Worm (Caenorhabditis elegans) whole organism, L4 larva: ENCODE measurements around the gene F25E5.2.

Experiments used
- D1046.2 ChIP-seq: fragments of 200-800 bp; sonication (Bioruptor generic); IDR thresholded peaks from 2 replicates; pipeline ENCODE4 v1.3.6; 2022; ENCODE audit warnings: missing genetic modification characterization, missing compliant biosample characterization
- T20F7.1 ChIP-seq: fragments of 200-800 bp; sonication (Bioruptor generic); optimal IDR thresholded peaks from 2 replicates; lab custom pipeline; 2018; ENCODE audit warnings: mild to moderate bottlenecking, missing genetic modification characterization, missing compliant biosample characterization
- Y48G9A.11 ChIP-seq: fragments of 200-800 bp; sonication (Bioruptor generic); IDR thresholded peaks from 2 replicates; pipeline ENCODE4 v1.3.6; 2022; ENCODE audit warnings: missing genetic modification reagents, missing genetic modification characterization, missing compliant biosample characterization
- aha-1 ChIP-seq: fragments of 150-350 bp; peaks from one replicate; lab custom pipeline; 2014; ENCODE audit warnings: missing biosample characterization, missing genetic modification characterization
- aly-2 ChIP-seq: sonication (generic microtip); optimal IDR thresholded peaks from 2 replicates; lab custom pipeline; 2018; ENCODE audit warnings: missing biosample characterization, missing genetic modification characterization
- ceh-20 ChIP-seq: fragments of 200-800 bp; sonication (Bioruptor generic); IDR thresholded peaks from 2 replicates; pipeline ENCODE4 v1.3.6; 2022; ENCODE audit warnings: missing genetic modification reagents, missing genetic modification characterization, missing compliant biosample characterization
- ctbp-1 ChIP-seq: fragments of 200-800 bp; sonication (Bioruptor generic); IDR thresholded peaks from 2 replicates; pipeline ENCODE4 v1.3.6; 2022; ENCODE audit warnings: missing genetic modification reagents, missing genetic modification characterization, missing compliant biosample characterization
- dmd-6 ChIP-seq: fragments of 200-800 bp; sonication (Bioruptor generic); IDR thresholded peaks from 2 replicates; pipeline ENCODE4 v1.3.6; 2022; ENCODE audit warnings: missing genetic modification reagents, missing genetic modification characterization, missing compliant biosample characterization
- dmd-9 ChIP-seq: fragments of 200-800 bp; sonication (Bioruptor generic); IDR thresholded peaks from 2 replicates; pipeline ENCODE4 v1.3.6; 2022; ENCODE audit warnings: missing genetic modification reagents, missing genetic modification characterization, missing compliant biosample characterization
- duxl-1 ChIP-seq: sonication (generic microtip); optimal IDR thresholded peaks from 2 replicates; lab custom pipeline; 2016; ENCODE audit warnings: mild to moderate bottlenecking, missing genetic modification characterization, moderate library complexity, missing compliant biosample characterization; ENCODE audit not compliant: poor library complexity
- gei-8 ChIP-seq: fragments of 200-800 bp; sonication (Bioruptor generic); optimal IDR thresholded peaks from 2 replicates; lab custom pipeline; 2018; ENCODE audit warnings: mild to moderate bottlenecking, missing genetic modification characterization, missing compliant biosample characterization
- hif-1 ChIP-seq, 2 experiments: sonication (generic microtip); optimal IDR thresholded peaks; 2 replicates each; lab custom pipeline; 2016 to 2017; ENCODE audit warnings: missing compliant biosample characterization in 2 of 2, missing genetic modification characterization in 2 of 2, missing genetic modification reagents in 2 of 2, missing genotype in 2 of 2, mild to moderate bottlenecking in 1 of 2
- jun-1 ChIP-seq: fragments of 150-350 bp; optimal IDR thresholded peaks from 2 replicates; lab custom pipeline; 2014; ENCODE audit warnings: missing biosample characterization, missing genetic modification reagents, missing genetic modification characterization
- lim-7 ChIP-seq: fragments of 200-800 bp; sonication (Bioruptor generic); IDR thresholded peaks from 2 replicates; pipeline ENCODE4 v1.3.6; 2022; ENCODE audit warnings: missing genetic modification characterization, missing compliant biosample characterization
- lin-38 ChIP-seq: fragments of 200-800 bp; sonication (Bioruptor generic); IDR thresholded peaks from 2 replicates; pipeline ENCODE4 v1.3.6; 2022; ENCODE audit warnings: missing genetic modification reagents, missing genetic modification characterization, missing compliant biosample characterization
- lsy-2 ChIP-seq, 2 experiments: fragments of 150-350 bp in 1 of 2; sonication (generic microtip) in 1 of 2; optimal IDR thresholded peaks; 2 replicates each; lab custom pipeline; 2014 to 2017; ENCODE audit warnings: missing biosample characterization in 2 of 2, missing genetic modification characterization in 2 of 2
- madf-5 ChIP-seq, 2 experiments: fragments of 200-800 bp; sonication (Bioruptor generic); IDR thresholded peaks; 2 replicates each; pipeline ENCODE4 v1.3.6; 2022; ENCODE audit warnings: missing compliant biosample characterization in 2 of 2, missing genetic modification characterization in 2 of 2
- mdt-29 ChIP-seq: fragments of 200-800 bp; sonication (Bioruptor generic); IDR thresholded peaks from 2 replicates; pipeline ENCODE4 v1.3.6; 2022; ENCODE audit warnings: missing genetic modification reagents, missing genetic modification characterization, missing compliant biosample characterization
- mes-2 ChIP-seq: sonication (generic microtip); optimal IDR thresholded peaks from 2 replicates; lab custom pipeline; 2016; ENCODE audit warnings: missing genotype, mild to moderate bottlenecking, missing genetic modification characterization, missing compliant biosample characterization; ENCODE audit not compliant: poor library complexity, severe bottlenecking
- nhr-10 ChIP-seq: fragments of 150-350 bp; optimal IDR thresholded peaks from 2 replicates; lab custom pipeline; 2014; ENCODE audit warnings: missing biosample characterization, missing genetic modification characterization
- nhr-102 ChIP-seq: sonication (generic microtip); optimal IDR thresholded peaks from 2 replicates; lab custom pipeline; 2016; ENCODE audit warnings: mild to moderate bottlenecking, missing genetic modification characterization, moderate library complexity, missing compliant biosample characterization
- nhr-76 ChIP-seq: fragments of 150-350 bp; optimal IDR thresholded peaks from 2 replicates; lab custom pipeline; 2014; ENCODE audit warnings: missing biosample characterization, missing genetic modification characterization
- skn-1 ChIP-seq: fragments of 150-350 bp; optimal IDR thresholded peaks from 2 replicates; lab custom pipeline; 2014; ENCODE audit warnings: missing biosample characterization, missing genetic modification characterization
- unc-130 ChIP-seq: sonication (generic microtip); optimal IDR thresholded peaks from 2 replicates; lab custom pipeline; 2016; ENCODE audit warnings: missing genetic modification reagents, missing genetic modification characterization, missing compliant biosample characterization
- unc-39 ChIP-seq: sonication (generic microtip); optimal IDR thresholded peaks from 2 replicates; lab custom pipeline; 2017; ENCODE audit warnings: missing biosample characterization, missing genetic modification characterization
- unc-62 ChIP-seq, 3 experiments: fragments of 150-350 bp in 1 of 3; sonication (generic microtip); optimal IDR thresholded peaks in 2 of 3; peaks in 1 of 3; 1 replicate in 1 of 3; 2 replicates in 2 of 3; lab custom pipeline; 2014 to 2017; ENCODE audit warnings: missing biosample characterization in 3 of 3, missing genetic modification characterization in 3 of 3, missing genetic modification reagents in 3 of 3, missing genotype in 1 of 3
- zag-1 ChIP-seq: fragments of 150-350 bp; optimal IDR thresholded peaks from 2 replicates; lab custom pipeline; 2014; ENCODE audit warnings: missing biosample characterization, missing genetic modification characterization
- zfp-2 ChIP-seq: sonication (generic microtip); optimal IDR thresholded peaks from 2 replicates; lab custom pipeline; 2016; ENCODE audit warnings: mild to moderate bottlenecking, missing genetic modification characterization, missing compliant biosample characterization

F25E5.2 gene

DNA sequence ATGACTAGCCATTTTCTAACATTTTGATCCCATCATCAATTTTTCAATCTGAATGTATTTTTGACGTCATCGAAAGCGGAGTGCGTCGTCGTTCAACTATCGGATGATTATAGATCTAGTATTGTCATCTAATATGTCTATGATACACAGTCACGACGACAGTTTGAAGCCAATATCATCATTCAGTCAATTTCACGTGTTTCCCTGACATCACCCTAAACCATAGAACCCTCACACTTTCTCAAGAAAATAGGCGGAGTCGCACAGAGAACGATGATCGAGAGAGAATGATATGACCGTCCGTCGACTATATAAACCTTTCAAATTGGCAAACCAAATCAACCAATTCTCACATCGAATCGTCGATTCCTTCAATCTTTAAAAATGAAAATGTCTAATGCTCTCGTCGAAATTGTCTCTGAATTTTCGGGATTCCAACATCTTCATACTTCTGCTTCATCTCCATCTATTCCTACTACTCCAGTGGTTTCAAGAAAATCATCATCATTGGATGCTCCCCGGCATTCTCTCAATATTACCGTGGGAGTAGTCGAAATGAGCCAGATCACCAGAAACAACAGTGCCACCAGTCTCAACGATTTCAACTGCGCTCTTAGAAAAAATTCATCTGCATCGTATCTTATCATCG lies 39.2 kb upstream of the F25E5.2 start, which contains the start of gene F18E3.13 (continued):
- TF ChIP-seq lsy-2 (tag; optimal IDR thresholded peaks at IDR 0.05; lab: Kevin White, UChicago) (peak in 1 of 2 experiments; percentile 57), Y48G9A.11 (GFP tag; lab: Robert Waterston, UW) (no peak), lin-38 (GFP tag; lab: Robert Waterston, UW) (no peak), gei-8 (GFP tag; lab: Kevin White, UChicago) (peak; percentile 37)

DNA sequence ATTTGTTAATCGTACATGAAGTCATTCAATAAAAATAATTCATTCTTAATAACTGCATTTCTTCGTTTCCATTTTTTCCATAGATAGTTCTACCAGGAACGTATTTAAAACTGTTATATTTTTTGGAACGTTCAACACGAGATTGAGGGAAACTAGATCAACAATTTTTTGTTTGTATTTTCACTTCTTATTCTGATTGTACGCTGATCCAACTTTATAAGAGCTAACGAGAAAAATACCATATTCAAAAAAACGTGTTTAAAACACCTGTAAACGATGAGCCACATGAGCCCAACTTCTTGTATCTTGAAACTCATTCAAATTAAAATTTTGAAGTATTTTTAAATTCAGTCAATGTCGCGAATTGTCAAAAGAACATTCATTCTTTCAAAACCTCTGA lies 38.5 kb upstream of the F25E5.2 start:
- TF ChIP-seq unc-130 (no peak), T20F7.1 (GFP tag; lab: Kevin White, UChicago) (peak; percentile 14), aha-1 (tag; lab: Kevin White, UChicago) (peak; percentile 89), nhr-102 (peak; percentile 5)
- TF ChIP-seq, all 104 proteins: peak for 3

DNA sequence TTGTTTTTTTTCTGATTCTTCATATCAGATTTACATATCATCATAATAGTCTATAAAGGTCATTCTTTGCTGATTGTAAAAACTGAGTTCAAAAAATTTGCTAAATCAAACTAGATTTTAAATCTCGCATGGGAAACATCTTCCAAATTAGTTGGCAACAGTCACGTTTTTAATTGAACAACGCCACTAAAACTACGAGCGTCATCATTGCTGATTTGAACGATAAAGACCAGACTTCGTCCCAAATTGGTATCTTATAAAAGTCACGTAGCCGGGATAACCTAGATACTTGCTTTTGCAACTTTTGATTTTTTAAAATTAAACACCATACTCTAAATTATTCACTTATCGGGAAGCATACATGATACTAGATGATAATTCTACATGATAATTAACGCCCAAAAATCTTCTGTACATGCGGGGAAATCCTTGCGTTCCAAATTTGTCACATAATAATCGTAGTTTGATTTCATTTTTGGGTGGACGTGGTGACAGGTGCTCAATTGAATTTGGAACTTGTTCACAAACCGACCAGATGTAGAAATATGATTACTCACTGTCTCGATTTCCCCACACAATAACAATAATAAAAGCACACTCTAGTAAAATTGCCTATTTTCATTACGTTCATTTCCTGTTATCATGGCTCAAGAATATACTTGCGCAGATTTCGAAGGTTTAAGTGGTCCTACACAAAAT lies 37.9 kb upstream of the F25E5.2 start, which contains the start of gene srw-67:
Gene srw-67, plus strand, starts transcription at position 643 of the 699 bp plus-strand sequence.
- peak in 1 of 2 experiments; percentile 70 for TF ChIP-seq hif-1 (tag; optimal IDR thresholded peaks at IDR 0.05; lab: Kevin White, UChicago)
- peak; percentile 17 for TF ChIP-seq duxl-1
- no peak for TF ChIP-seq ceh-20 (GFP tag; lab: Robert Waterston, UW)
- TF ChIP-seq unc-62 (GFP tag; optimal IDR thresholded peaks at IDR 0.05 in 1 of 2; lab: Kevin White, UChicago) = peak in 1 of 2 experiments; percentile 90
- no peak for TF ChIP-seq unc-62 (tag; optimal IDR thresholded peaks at IDR 0.05; lab: Kevin White, UChicago)
- TF ChIP-seq dmd-9 (GFP tag; lab: Robert Waterston, UW) = no peak
- peak; percentile 97 for TF ChIP-seq aha-1 (tag; lab: Kevin White, UChicago)
- TF ChIP-seq skn-1 (tag; lab: Kevin White, UChicago) = no peak

DNA sequence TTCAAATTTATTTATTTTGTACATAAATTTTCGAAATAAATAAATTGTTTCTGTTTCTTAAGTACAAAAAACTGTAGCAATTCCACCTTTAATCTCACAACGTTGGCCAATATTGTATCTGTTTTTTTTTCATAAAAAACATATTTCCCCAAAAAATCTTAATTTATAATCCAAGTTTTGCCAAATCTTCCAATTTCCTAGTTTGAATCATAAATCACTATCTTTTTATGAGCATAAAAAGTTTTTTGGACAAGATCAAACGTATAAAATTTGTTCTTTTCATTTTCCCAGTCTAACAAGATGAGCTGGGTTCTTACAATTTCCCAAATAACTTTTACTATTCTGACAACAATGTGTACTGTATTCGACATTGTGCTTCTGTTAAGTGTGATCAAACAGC lies 34.9 kb upstream of the F25E5.2 start, which contains the start of gene srxa-4:
Gene srxa-4, plus strand, starts transcription at position 301 of the 400 bp plus-strand sequence.
- no peak for TF ChIP-seq ctbp-1
- TF ChIP-seq nhr-10 (tag; lab: Kevin White, UChicago) = no peak
- no peak for TF ChIP-seq jun-1 (tag; lab: Kevin White, UChicago)
- no peak for TF ChIP-seq mes-2 (tag; lab: Kevin White, UChicago)
- TF ChIP-seq zag-1 (tag; lab: Kevin White, UChicago) = no peak
- TF ChIP-seq nhr-76 = no peak
- TF ChIP-seq zfp-2 = no peak
- no peak for TF ChIP-seq gei-8 (GFP tag; lab: Kevin White, UChicago)
- TF ChIP-seq unc-39 (tag; lab: Kevin White, UChicago) = no peak
- TF ChIP-seq D1046.2 (GFP tag; lab: Robert Waterston, UW) = no peak
- TF ChIP-seq mdt-29 (GFP tag; lab: Robert Waterston, UW) = no peak
- TF ChIP-seq nhr-102 = no peak
- TF ChIP-seq aly-2 (tag; lab: Kevin White, UChicago) = no peak
- TF ChIP-seq dmd-6 (GFP tag; lab: Robert Waterston, UW) = no peak

DNA sequence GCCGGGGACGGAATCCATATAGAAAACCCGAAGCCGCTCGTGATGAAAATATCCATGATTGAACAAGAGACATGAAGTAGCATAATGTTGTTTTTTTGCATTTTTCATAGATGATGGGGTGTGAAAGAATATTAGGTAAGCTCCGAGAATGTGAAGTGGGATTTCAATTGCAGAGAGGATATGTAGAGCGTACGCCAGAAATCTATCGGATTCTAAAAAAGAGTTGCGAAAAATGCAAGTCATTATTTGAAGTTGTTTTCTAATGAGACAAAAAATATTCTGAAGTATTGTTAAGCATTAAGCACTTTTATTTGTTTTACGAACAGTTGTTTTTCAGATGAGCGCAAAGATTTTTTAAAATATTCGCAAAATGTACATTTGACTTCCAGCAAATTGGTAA lies 30.8 kb upstream of the F25E5.2 start, which contains the start of gene F18E3.10:
Gene F18E3.10, minus strand, starts transcription at position 101 of the 400 bp plus-strand sequence.
- TF ChIP-seq lim-7 (GFP tag; lab: Robert Waterston, UW) (no peak), aly-2 (tag; lab: Kevin White, UChicago) (no peak), madf-5 (GFP tag; IDR thresholded peaks at IDR 0.05; lab: Robert Waterston, UW) (no peak), unc-62 (GFP tag; optimal IDR thresholded peaks at IDR 0.05 in 1 of 2; lab: Kevin White, UChicago) (peak in 1 of 2 experiments; percentile 74), unc-62 (tag; optimal IDR thresholded peaks at IDR 0.05; lab: Kevin White, UChicago) (no peak)
- TF ChIP-seq, all 104 proteins: peak for 1
